Worm (Caenorhabditis elegans) whole organism, L2 larva: ENCODE measurements around the gene cchl-1.

Experiments used
- elt-1 ChIP-seq: fragments of 150-350 bp; optimal IDR thresholded peaks from 2 replicates; lab custom pipeline; 2014; ENCODE audit warnings: missing biosample characterization, missing genetic modification characterization
- elt-3 ChIP-seq: sonication (generic microtip); optimal IDR thresholded peaks from 2 replicates; lab custom pipeline; 2017; ENCODE audit warnings: missing biosample characterization, missing genetic modification characterization
- unc-62 ChIP-seq: fragments of 150-350 bp; optimal IDR thresholded peaks from 2 replicates; lab custom pipeline; 2014; ENCODE audit warnings: missing biosample characterization, missing genetic modification reagents, missing genetic modification characterization

DNA sequence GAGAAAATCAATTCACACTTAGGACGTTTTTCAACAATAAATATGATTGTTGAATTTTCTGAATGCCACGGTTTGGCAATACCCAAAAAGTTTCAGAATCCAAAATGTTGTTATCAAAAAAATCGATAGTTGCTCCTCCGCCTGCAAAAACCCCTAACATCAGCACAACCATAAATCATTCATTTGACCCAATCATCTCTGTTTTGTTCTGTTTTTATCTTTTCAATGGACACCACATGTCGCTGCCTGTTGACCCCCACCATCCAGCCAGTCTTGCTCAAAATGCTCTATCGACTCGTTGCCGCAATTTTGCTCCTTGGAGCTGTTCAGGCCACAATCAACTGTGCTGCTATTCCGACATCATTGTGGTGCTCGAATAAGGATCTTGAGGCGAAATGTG is 48.2 kb downstream of the cchl-1 start, which contains the start of gene F37H8.5:
- TF ChIP-seq elt-1 (no peak), elt-3 (tag; lab: Kevin White, UChicago) (no peak), unc-62 (GFP tag; lab: Kevin White, UChicago) (no peak)
